Worm (Caenorhabditis elegans) whole organism, L1 larva: ENCODE data around the gene icln-1.

Source experiments
- C04F5.9 ChIP-seq: sonication (generic microtip); optimal IDR thresholded peaks from 2 replicates; lab custom pipeline; 2016; ENCODE audit warnings: missing genetic modification characterization, missing compliant biosample characterization
- C16A3.4 ChIP-seq: fragments of 150-350 bp; optimal IDR thresholded peaks from 2 replicates; lab custom pipeline; 2014; ENCODE audit warnings: missing biosample characterization, missing genetic modification characterization
- C34B4.2 ChIP-seq: sonication (generic microtip); optimal IDR thresholded peaks from 2 replicates; lab custom pipeline; 2017; ENCODE audit warnings: mild to moderate bottlenecking, missing genetic modification characterization, missing compliant biosample characterization
- F16B12.6 ChIP-seq: fragments of 150-350 bp; optimal IDR thresholded peaks from 2 replicates; lab custom pipeline; 2014; ENCODE audit warnings: missing biosample characterization, missing genetic modification characterization
- alr-1 ChIP-seq: fragments of 200-800 bp; sonication (Bioruptor generic); optimal IDR thresholded peaks from 2 replicates; lab custom pipeline; 2018; ENCODE audit warnings: borderline replicate concordance, mild to moderate bottlenecking, missing genetic modification characterization, missing compliant biosample characterization
- blmp-1 ChIP-seq: fragments of 150-350 bp; optimal IDR thresholded peaks from 2 replicates; lab custom pipeline; 2014; ENCODE audit warnings: missing biosample characterization, missing genetic modification characterization
- ceh-82 ChIP-seq, 3 experiments: fragments of 150-350 bp in 1 of 3; sonication (generic microtip) in 2 of 3; optimal IDR thresholded peaks; 2 replicates each; lab custom pipeline; 2014 to 2017; ENCODE audit warnings: missing biosample characterization in 3 of 3, missing genetic modification characterization in 3 of 3
- ceh-90 ChIP-seq: sonication (generic microtip); optimal IDR thresholded peaks from 2 replicates; lab custom pipeline; 2016; ENCODE audit warnings: missing genetic modification characterization, missing compliant biosample characterization
- ces-1 ChIP-seq: fragments of 150-350 bp; optimal IDR thresholded peaks from 2 replicates; lab custom pipeline; 2014; ENCODE audit warnings: missing biosample characterization, missing genetic modification reagents, missing genetic modification characterization
- dpl-1 ChIP-seq, 3 experiments: fragments of 150-350 bp in 2 of 3; sonication (generic microtip) in 1 of 3; optimal IDR thresholded peaks; 2 replicates each; lab custom pipeline; 2014 to 2017; ENCODE audit warnings: missing biosample characterization in 3 of 3, missing genetic modification characterization in 3 of 3, missing genetic modification reagents in 3 of 3
- efl-1 ChIP-seq, 4 experiments: fragments of 150-350 bp; optimal IDR thresholded peaks in 3 of 4; peaks in 1 of 4; 1 replicate in 1 of 4; 2 replicates in 3 of 4; lab custom pipeline; 2014; ENCODE audit warnings: missing biosample characterization in 2 of 4, missing genetic modification characterization in 2 of 4, missing genetic modification reagents in 2 of 4
- elt-3 ChIP-seq, 6 experiments: fragments of 150-350 bp in 1 of 6; sonication (generic microtip); optimal IDR thresholded peaks; 2 replicates each; lab custom pipeline; 2017 to 2018; ENCODE audit warnings: missing biosample characterization in 6 of 6, missing genetic modification characterization in 6 of 6, inconsistent platforms in 1 of 6
- ets-5 ChIP-seq: fragments of 200-800 bp; sonication (Bioruptor generic); IDR thresholded peaks from 2 replicates; pipeline ENCODE4 v1.3.6; 2022; ENCODE audit warnings: missing genetic modification characterization, missing compliant biosample characterization
- fkh-4 ChIP-seq: sonication (generic microtip); optimal IDR thresholded peaks from 2 replicates; lab custom pipeline; 2016; ENCODE audit warnings: missing compliant biosample characterization, missing genetic modification characterization, borderline replicate concordance
- hlh-17 ChIP-seq: fragments of 200-800 bp; sonication (Bioruptor generic); optimal IDR thresholded peaks from 2 replicates; lab custom pipeline; 2018; ENCODE audit warnings: missing genetic modification characterization, mild to moderate bottlenecking, missing compliant biosample characterization, moderate library complexity, borderline replicate concordance
- irx-1 ChIP-seq: sonication (generic microtip); optimal IDR thresholded peaks from 2 replicates; lab custom pipeline; 2016; ENCODE audit warnings: missing genetic modification characterization, missing compliant biosample characterization
- jun-1 ChIP-seq: fragments of 150-350 bp; optimal IDR thresholded peaks from 2 replicates; lab custom pipeline; 2014; ENCODE audit warnings: missing biosample characterization, missing genetic modification reagents, missing genetic modification characterization
- lin-15B ChIP-seq: fragments of 150-350 bp; sonication (generic microtip); optimal IDR thresholded peaks from 3 replicates; lab custom pipeline; 2014; ENCODE audit warnings: missing biosample characterization, missing genetic modification characterization
- lin-35 ChIP-seq, 2 experiments: fragments of 150-350 bp; optimal IDR thresholded peaks; 2 replicates each; lab custom pipeline; 2014; ENCODE audit warnings: missing biosample characterization in 2 of 2, missing genetic modification characterization in 2 of 2, missing genetic modification reagents in 2 of 2
- lsy-2 ChIP-seq, 2 experiments: fragments of 150-350 bp; optimal IDR thresholded peaks; 2 replicates each; lab custom pipeline; 2014; ENCODE audit warnings: missing biosample characterization in 2 of 2, missing genetic modification characterization in 2 of 2
- mdl-1 ChIP-seq, 2 experiments: fragments of 150-350 bp; optimal IDR thresholded peaks; 2 replicates each; lab custom pipeline; 2014 to 2017; ENCODE audit warnings: missing biosample characterization in 2 of 2, missing genetic modification characterization in 2 of 2, inconsistent platforms in 1 of 2
- mep-1 ChIP-seq: fragments of 150-350 bp; optimal IDR thresholded peaks from 2 replicates; lab custom pipeline; 2014; ENCODE audit warnings: missing biosample characterization, missing genetic modification characterization
- nhr-11 ChIP-seq: fragments of 150-350 bp; optimal IDR thresholded peaks from 2 replicates; lab custom pipeline; 2014; ENCODE audit warnings: missing biosample characterization, missing genetic modification characterization
- nhr-20 ChIP-seq: sonication (generic microtip); optimal IDR thresholded peaks from 2 replicates; lab custom pipeline; 2016; ENCODE audit warnings: mild to moderate bottlenecking, missing genetic modification characterization, missing compliant biosample characterization
- nhr-237 ChIP-seq: fragments of 150-350 bp; optimal IDR thresholded peaks from 2 replicates; lab custom pipeline; 2014; ENCODE audit warnings: missing biosample characterization, missing genetic modification characterization
- nhr-85 ChIP-seq: sonication (generic microtip); peaks from one replicate; lab custom pipeline; 2016; ENCODE audit warnings: missing genetic modification characterization, inconsistent platforms, missing compliant biosample characterization
- pax-3 ChIP-seq: fragments of 200-800 bp; sonication (Bioruptor generic); optimal IDR thresholded peaks from 2 replicates; lab custom pipeline; 2018; ENCODE audit warnings: mild to moderate bottlenecking, missing genetic modification characterization, moderate library complexity, missing compliant biosample characterization
- pqm-1 ChIP-seq: sonication (generic microtip); optimal IDR thresholded peaks from 3 replicates; lab custom pipeline; 2017; ENCODE audit warnings: missing biosample characterization, missing genetic modification characterization
- skn-1 ChIP-seq: fragments of 150-350 bp; optimal IDR thresholded peaks from 2 replicates; lab custom pipeline; 2014; ENCODE audit warnings: missing biosample characterization, missing genetic modification characterization
- snu-23 ChIP-seq: sonication (generic microtip); optimal IDR thresholded peaks from 2 replicates; lab custom pipeline; 2016; ENCODE audit warnings: missing genetic modification characterization, missing compliant biosample characterization
- sptf-1 ChIP-seq: fragments of 150-350 bp; optimal IDR thresholded peaks from 2 replicates; lab custom pipeline; 2014; ENCODE audit warnings: missing biosample characterization, missing genetic modification characterization
- sup-37 ChIP-seq: fragments of 200-800 bp; sonication (Bioruptor generic); optimal IDR thresholded peaks from 2 replicates; lab custom pipeline; 2018; ENCODE audit warnings: mild to moderate bottlenecking, missing genetic modification characterization, missing compliant biosample characterization
- swsn-7 ChIP-seq: sonication (generic microtip); optimal IDR thresholded peaks from 2 replicates; lab custom pipeline; 2016; ENCODE audit warnings: missing genetic modification characterization, missing compliant biosample characterization
- unc-30 ChIP-seq: sonication (generic microtip); optimal IDR thresholded peaks from 2 replicates; lab custom pipeline; 2017; ENCODE audit warnings: missing biosample characterization, missing genetic modification characterization
- unc-62 ChIP-seq: fragments of 150-350 bp; optimal IDR thresholded peaks from 2 replicates; lab custom pipeline; 2014; ENCODE audit warnings: missing biosample characterization, missing genetic modification reagents, missing genetic modification characterization
- unc-98 ChIP-seq: fragments of 200-800 bp; sonication (Bioruptor generic); IDR thresholded peaks from 2 replicates; pipeline ENCODE4 v1.3.6; 2022; ENCODE audit warnings: missing genetic modification characterization, missing compliant biosample characterization
- xbp-1 ChIP-seq: sonication (generic microtip); optimal IDR thresholded peaks from 2 replicates; lab custom pipeline; 2016; ENCODE audit warnings: missing genetic modification characterization, missing compliant biosample characterization
- zip-4 ChIP-seq: fragments of 200-800 bp; sonication (Bioruptor generic); optimal IDR thresholded peaks from 2 replicates; lab custom pipeline; 2018; ENCODE audit warnings: mild to moderate bottlenecking, missing genetic modification characterization, moderate library complexity, missing compliant biosample characterization
- ztf-4 ChIP-seq: fragments of 150-350 bp; optimal IDR thresholded peaks from 2 replicates; lab custom pipeline; 2014; ENCODE audit warnings: missing biosample characterization, missing genetic modification characterization

icln-1 gene

ce11 chrIV:9104071-9105016 lies 8.9 kb upstream of the icln-1 start, which contains the start of the genes C01F6.14 and fem-3:
C01F6.14 (minus strand) TSS chrIV:9104121.
fem-3 (plus strand) TSS chrIV:9104966.
- TF ChIP-seq lin-35 (GFP tag; optimal IDR thresholded peaks at IDR 0.05; lab: Kevin White, UChicago) (peak; percentile 55 to 81), blmp-1 (tag; lab: Kevin White, UChicago) (no peak), unc-62 (GFP tag; lab: Kevin White, UChicago) (no peak), lsy-2 (tag; optimal IDR thresholded peaks at IDR 0.05; lab: Kevin White, UChicago) (peak in 1 of 2 experiments; percentile 54), C34B4.2 (tag; lab: Kevin White, UChicago) (no peak), skn-1 (tag; lab: Kevin White, UChicago) (peak; percentile 14), ets-5 (GFP tag; lab: Robert Waterston, UW) (no peak), F16B12.6 (tag; lab: Kevin White, UChicago) (no peak), mep-1 (tag; lab: Kevin White, UChicago) (no peak), sup-37 (no peak), nhr-20 (tag; lab: Kevin White, UChicago) (no peak), mdl-1 (tag; optimal IDR thresholded peaks at IDR 0.05; lab: Kevin White, UChicago) (no peak), dpl-1 (GFP tag; optimal IDR thresholded peaks at IDR 0.05; lab: Kevin White, UChicago) (peak; percentile 45 to 82 (median 70)), swsn-7 (tag; lab: Kevin White, UChicago) (no peak), ztf-4 (tag; lab: Kevin White, UChicago) (no peak), zip-4 (GFP tag; lab: Kevin White, UChicago) (no peak), lin-15B (tag; lab: Kevin White, UChicago) (no peak), C16A3.4 (no peak), snu-23 (no peak), C04F5.9 (no peak), xbp-1 (tag; lab: Kevin White, UChicago) (no peak), efl-1 (optimal IDR thresholded peaks at IDR 0.05; lab: Kevin White, UChicago) (peak; percentile 9 to 73), efl-1 (GFP tag; optimal IDR thresholded peaks at IDR 0.05 in 1 of 2; lab: Kevin White, UChicago) (peak; percentile 79 to 97), jun-1 (no peak), fkh-4 (no peak), alr-1 (tag; lab: Kevin White, UChicago) (no peak), irx-1 (tag; lab: Kevin White, UChicago) (no peak), nhr-85 (peak; percentile 41), ces-1 (GFP tag; lab: Kevin White, UChicago) (no peak), unc-30 (tag; lab: Kevin White, UChicago) (no peak), ceh-90 (tag; lab: Kevin White, UChicago) (no peak), hlh-17 (GFP tag; lab: Kevin White, UChicago) (no peak)
- TF ChIP-seq, all 84 proteins: peak for 6

- TF ChIP-seq ceh-82 (tag; optimal IDR thresholded peaks at IDR 0.05; lab: Kevin White, UChicago), result no peak
- no peak for TF ChIP-seq nhr-11
- no peak for TF ChIP-seq nhr-20 (tag; lab: Kevin White, UChicago)
- no peak for TF ChIP-seq nhr-237 (tag; lab: Kevin White, UChicago)
- no peak for TF ChIP-seq elt-3 (tag; optimal IDR thresholded peaks at IDR 0.05; lab: Kevin White, UChicago)
- TF ChIP-seq lin-35 (GFP tag; optimal IDR thresholded peaks at IDR 0.05; lab: Kevin White, UChicago), result no peak
- no peak for TF ChIP-seq pqm-1 (tag; lab: Kevin White, UChicago)
- no peak for TF ChIP-seq jun-1
- TF ChIP-seq pax-3, result no peak
These were observed 5.4 kb upstream of the icln-1 start for ce11 chrIV:9100835-9101234.

- TF ChIP-seq efl-1 (optimal IDR thresholded peaks at IDR 0.05; lab: Kevin White, UChicago) (no peak), efl-1 (GFP tag; optimal IDR thresholded peaks at IDR 0.05 in 1 of 2; lab: Kevin White, UChicago) (peak in 1 of 2 experiments; percentile 78), ceh-90 (tag; lab: Kevin White, UChicago) (no peak), unc-98 (GFP tag; lab: Robert Waterston, UW) (no peak), sptf-1 (tag; lab: Kevin White, UChicago) (no peak)
These were observed 3.5 kb upstream of the icln-1 start, which contains the start of gene gldi-10 for ce11 chrIV:9098942-9099341. gldi-10 (plus strand) TSS chrIV:9099242.
